Fruit fly (Drosophila melanogaster): Measurements from ENCODE around the gene tkv.
A peak's percentile ranks its signal among the peaks of the same experiment; 100 is the strongest.

tkv gene

dm6 chr2L:5288721-5289120, 17.5 kb upstream of the tkv start, which contains the start of gene vri:
TSS of gene vri (plus strand) at chr2L:5288944.
- TF ChIP-seq Hr83 (GFP tag; optimal IDR thresholded peaks at IDR 0.05; ENCODE audit: poor library complexity, severe bottlenecking) (no peak), brk (GFP tag; optimal IDR thresholded peaks at IDR 0.05) (no peak), dl (GFP tag; optimal IDR thresholded peaks at IDR 0.05; ENCODE audit: insufficient read depth in 1 of 2, partially characterized antibody in 2 of 2) (no peak), Rel (GFP tag; optimal IDR thresholded peaks at IDR 0.05) (no peak), Rel (tag; optimal IDR thresholded peaks at IDR 0.05) (no peak), woc (GFP tag; optimal IDR thresholded peaks at IDR 0.05) (no peak), CG32264 (GFP tag; optimal IDR thresholded peaks at IDR 0.05) (no peak), Jra (GFP tag; optimal IDR thresholded peaks at IDR 0.05) (no peak), dsf (GFP tag; optimal IDR thresholded peaks at IDR 0.05; ENCODE audit: borderline replicate concordance) (no peak), Dfd (GFP tag; optimal IDR thresholded peaks at IDR 0.05) (no peak), Dif (GFP tag; optimal IDR thresholded peaks at IDR 0.05; ENCODE audit: partially characterized antibody) (no peak), psq (GFP tag; optimal IDR thresholded peaks at IDR 0.05) (no peak)

- TF ChIP-seq dsf (GFP tag; optimal IDR thresholded peaks at IDR 0.05; ENCODE audit: borderline replicate concordance) (peak; percentile 0), ey (GFP tag; optimal IDR thresholded peaks at IDR 0.05) (peak; percentile 45), HLH106 (tag; optimal IDR thresholded peaks at IDR 0.05) (peak; percentile 43), Vsx2 (GFP tag; optimal IDR thresholded peaks at IDR 0.05; ENCODE audit: partially characterized antibody) (no peak), OdsH (GFP tag; optimal IDR thresholded peaks at IDR 0.05) (peak; percentile 73), Sp1 (GFP tag; optimal IDR thresholded peaks at IDR 0.05) (peak; percentile 45), GATAd (GFP tag; optimal IDR thresholded peaks at IDR 0.05) (no peak), usp (GFP tag; optimal IDR thresholded peaks at IDR 0.05) (no peak), Hnf4 (GFP tag; optimal IDR thresholded peaks at IDR 0.05) (peak; percentile 47), Jra (GFP tag; optimal IDR thresholded peaks at IDR 0.05) (no peak), lola (GFP tag; optimal IDR thresholded peaks at IDR 0.05) (no peak), woc (GFP tag; optimal IDR thresholded peaks at IDR 0.05) (no peak), foxo (GFP tag; optimal IDR thresholded peaks at IDR 0.05) (peak in 1 of 2 experiments; percentile 4), br (GFP tag; optimal IDR thresholded peaks at IDR 0.05) (peak; percentile 35), N (GFP tag; optimal IDR thresholded peaks at IDR 0.05) (no peak), Hr78 (GFP tag; optimal IDR thresholded peaks at IDR 0.05) (no peak), sv (GFP tag; optimal IDR thresholded peaks at IDR 0.05) (no peak), CG32264 (GFP tag; optimal IDR thresholded peaks at IDR 0.05) (no peak), jim (GFP tag; optimal IDR thresholded peaks at IDR 0.05) (no peak), tai (GFP tag; optimal IDR thresholded peaks at IDR 0.05) (no peak), fru (GFP tag; optimal IDR thresholded peaks at IDR 0.05) (peak; percentile 12), rgr (GFP tag; optimal IDR thresholded peaks at IDR 0.05) (peak; percentile 24), Dif (GFP tag; optimal IDR thresholded peaks at IDR 0.05; ENCODE audit: partially characterized antibody) (no peak), Abd-B (GFP tag; optimal IDR thresholded peaks at IDR 0.05) (no peak), h (GFP tag; optimal IDR thresholded peaks at IDR 0.05) (peak; percentile 41), brk (GFP tag; optimal IDR thresholded peaks at IDR 0.05) (no peak)
Measured at dm6 chr2L:5288262-5288621, 17.1 kb upstream of the tkv start.

- TF ChIP-seq dmrt93B (GFP tag; optimal IDR thresholded peaks at IDR 0.05) (peak; percentile 82), Hnf4 (GFP tag; optimal IDR thresholded peaks at IDR 0.05) (peak; percentile 62), Dfd (GFP tag; optimal IDR thresholded peaks at IDR 0.05) (no peak), usp (GFP tag; optimal IDR thresholded peaks at IDR 0.05) (no peak), Mio (GFP tag; optimal IDR thresholded peaks at IDR 0.05) (no peak), h (GFP tag; optimal IDR thresholded peaks at IDR 0.05) (peak; percentile 92), jim (GFP tag; optimal IDR thresholded peaks at IDR 0.05) (peak; percentile 43), CG9705 (GFP tag; optimal IDR thresholded peaks at IDR 0.05) (peak; percentile 76), HLH106 (tag; optimal IDR thresholded peaks at IDR 0.05) (peak; percentile 89), CrebA (GFP tag; optimal IDR thresholded peaks at IDR 0.05; ENCODE audit: borderline replicate concordance) (no peak), brk (GFP tag; optimal IDR thresholded peaks at IDR 0.05) (peak; percentile 64), Myc (optimal IDR thresholded peaks at IDR 0.05) (no peak), br (GFP tag; optimal IDR thresholded peaks at IDR 0.05) (peak; percentile 84), woc (GFP tag; optimal IDR thresholded peaks at IDR 0.05) (peak; percentile 91), rgr (GFP tag; optimal IDR thresholded peaks at IDR 0.05) (peak; percentile 81), fru (GFP tag; optimal IDR thresholded peaks at IDR 0.05) (peak; percentile 90), Vsx2 (GFP tag; optimal IDR thresholded peaks at IDR 0.05; ENCODE audit: partially characterized antibody) (peak; percentile 8), N (GFP tag; optimal IDR thresholded peaks at IDR 0.05) (no peak), Jra (GFP tag; optimal IDR thresholded peaks at IDR 0.05) (peak; percentile 82), tai (GFP tag; optimal IDR thresholded peaks at IDR 0.05) (no peak), CG32264 (GFP tag; optimal IDR thresholded peaks at IDR 0.05) (peak; percentile 52), Rel (GFP tag; optimal IDR thresholded peaks at IDR 0.05) (peak; percentile 71), Rel (tag; optimal IDR thresholded peaks at IDR 0.05) (peak; percentile 60), dsf (GFP tag; optimal IDR thresholded peaks at IDR 0.05; ENCODE audit: borderline replicate concordance) (no peak), Hr78 (GFP tag; optimal IDR thresholded peaks at IDR 0.05) (no peak), pan (optimal IDR thresholded peaks at IDR 0.05) (no peak), sv (GFP tag; optimal IDR thresholded peaks at IDR 0.05) (no peak), OdsH (GFP tag; optimal IDR thresholded peaks at IDR 0.05) (peak; percentile 85), Dif (GFP tag; optimal IDR thresholded peaks at IDR 0.05; ENCODE audit: partially characterized antibody) (peak; percentile 48), sage (GFP tag; optimal IDR thresholded peaks at IDR 0.05) (peak; percentile 76), psq (GFP tag; optimal IDR thresholded peaks at IDR 0.05) (peak; percentile 72), foxo (GFP tag; optimal IDR thresholded peaks at IDR 0.05) (peak; percentile 35 to 84), GATAd (GFP tag; optimal IDR thresholded peaks at IDR 0.05) (no peak), dl (GFP tag; optimal IDR thresholded peaks at IDR 0.05; ENCODE audit: insufficient read depth in 1 of 2, partially characterized antibody in 2 of 2) (no peak), Sp1 (GFP tag; optimal IDR thresholded peaks at IDR 0.05) (peak; percentile 92), lola (GFP tag; optimal IDR thresholded peaks at IDR 0.05) (no peak), Hr83 (GFP tag; optimal IDR thresholded peaks at IDR 0.05; ENCODE audit: poor library complexity, severe bottlenecking) (peak; percentile 27), Abd-B (GFP tag; optimal IDR thresholded peaks at IDR 0.05) (no peak), ey (GFP tag; optimal IDR thresholded peaks at IDR 0.05) (peak; percentile 80)
Measured at dm6 chr2L:5287599-5288261, 16.5 kb upstream of the tkv start.
